Fruit fly (Drosophila melanogaster) whole organism, adult: ENCODE measurements around the gene santa-maria.

ENCODE experiments used
- CG11617 ChIP-seq: fragments of 200-800 bp; sonication (Bioruptor generic); optimal IDR thresholded peaks from 2 replicates; lab custom pipeline; 2017; ENCODE audit warnings: mild to moderate bottlenecking, missing biosample characterization, missing genetic modification reagents, missing genetic modification characterization
- CG12768 ChIP-seq: fragments of 200-800 bp; sonication (Bioruptor generic); optimal IDR thresholded peaks from 2 replicates; lab custom pipeline; 2017; ENCODE audit warnings: missing biosample characterization, missing genetic modification characterization, mild to moderate bottlenecking, moderate library complexity, missing genetic modification reagents
- CG14711 ChIP-seq: fragments of 200-800 bp; sonication (Bioruptor generic); optimal IDR thresholded peaks from 2 replicates; lab custom pipeline; 2018; ENCODE audit warnings: missing biosample characterization, mild to moderate bottlenecking, missing genetic modification characterization, moderate library complexity
- CG1620 ChIP-seq: fragments of 200-800 bp; sonication (Bioruptor generic); optimal IDR thresholded peaks from 2 replicates; lab custom pipeline; 2016; ENCODE audit warnings: missing biosample characterization, missing genetic modification characterization
- CG33017 ChIP-seq: fragments of 200-800 bp; sonication (Bioruptor generic); optimal IDR thresholded peaks from 2 replicates; lab custom pipeline; 2018; ENCODE audit warnings: missing biosample characterization, mild to moderate bottlenecking, missing genetic modification characterization, moderate library complexity
- CG5204 ChIP-seq: fragments of 200-800 bp; sonication (Bioruptor generic); optimal IDR thresholded peaks from 2 replicates; lab custom pipeline; 2016; ENCODE audit warnings: missing biosample characterization, missing genetic modification characterization
- CG7045 ChIP-seq: fragments of 200-800 bp; sonication (Bioruptor generic); optimal IDR thresholded peaks from 2 replicates; lab custom pipeline; 2017; ENCODE audit warnings: missing biosample characterization, mild to moderate bottlenecking, missing genetic modification characterization
- CG7101 ChIP-seq: fragments of 200-800 bp; sonication (Bioruptor generic); optimal IDR thresholded peaks from 2 replicates; lab custom pipeline; 2018; ENCODE audit warnings: missing biosample characterization, mild to moderate bottlenecking, missing genetic modification characterization, moderate library complexity
- Clk ChIP-seq: fragments of 200-800 bp; sonication (Bioruptor generic); optimal IDR thresholded peaks from 2 replicates; lab custom pipeline; 2017; ENCODE audit warnings: missing biosample characterization, missing genetic modification characterization
- Crg-1 ChIP-seq: fragments of 200-800 bp; sonication (Bioruptor generic); optimal IDR thresholded peaks from 2 replicates; lab custom pipeline; 2016; ENCODE audit warnings: missing biosample characterization, missing genetic modification characterization
- Hr96 ChIP-seq: fragments of 200-800 bp; sonication (Bioruptor generic); optimal IDR thresholded peaks from 2 replicates; lab custom pipeline; 2016; ENCODE audit warnings: missing biosample characterization, missing genetic modification characterization
- Mnt ChIP-seq: fragments of 200-800 bp; sonication (Bioruptor generic); optimal IDR thresholded peaks from 2 replicates; lab custom pipeline; 2016; ENCODE audit warnings: missing biosample characterization, mild to moderate bottlenecking, missing genetic modification characterization
- bab1 ChIP-seq: fragments of 200-800 bp; sonication (Bioruptor generic); optimal IDR thresholded peaks from 3 replicates; lab custom pipeline; 2019; ENCODE audit warnings: missing biosample characterization, mild to moderate bottlenecking, missing genetic modification characterization, moderate library complexity
- cic ChIP-seq: fragments of 200-800 bp; sonication (Bioruptor generic); optimal IDR thresholded peaks from 2 replicates; lab custom pipeline; 2017; ENCODE audit warnings: missing biosample characterization, mild to moderate bottlenecking, missing genetic modification characterization, moderate library complexity
- cnc ChIP-seq, 2 experiments: fragments of >200 bp; optimal IDR thresholded peaks; 2 replicates each; lab custom pipeline; 2017
- kay ChIP-seq: fragments of 200-800 bp; sonication (Bioruptor generic); peaks from one replicate; lab custom pipeline; 2016; ENCODE audit warnings: missing biosample characterization, missing genetic modification characterization, borderline replicate concordance
- ovo ChIP-seq: fragments of 200-800 bp; sonication (Bioruptor generic); optimal IDR thresholded peaks from 2 replicates; lab custom pipeline; 2016; ENCODE audit warnings: missing biosample characterization, missing genetic modification characterization
- pad ChIP-seq: fragments of 200-800 bp; sonication (Bioruptor generic); optimal IDR thresholded peaks from 3 replicates; lab custom pipeline; 2017; ENCODE audit warnings: missing biosample characterization, missing genetic modification characterization, mild to moderate bottlenecking, moderate library complexity, missing genetic modification reagents
- tj ChIP-seq: fragments of 200-800 bp; sonication (Bioruptor generic); optimal IDR thresholded peaks from 3 replicates; lab custom pipeline; 2017; ENCODE audit warnings: missing biosample characterization, mild to moderate bottlenecking, missing genetic modification characterization, moderate library complexity
- toe ChIP-seq: fragments of 200-800 bp; sonication (Bioruptor generic); optimal IDR thresholded peaks from 2 replicates; lab custom pipeline; 2016; ENCODE audit warnings: missing biosample characterization, missing genetic modification characterization

santa-maria gene

DNA sequence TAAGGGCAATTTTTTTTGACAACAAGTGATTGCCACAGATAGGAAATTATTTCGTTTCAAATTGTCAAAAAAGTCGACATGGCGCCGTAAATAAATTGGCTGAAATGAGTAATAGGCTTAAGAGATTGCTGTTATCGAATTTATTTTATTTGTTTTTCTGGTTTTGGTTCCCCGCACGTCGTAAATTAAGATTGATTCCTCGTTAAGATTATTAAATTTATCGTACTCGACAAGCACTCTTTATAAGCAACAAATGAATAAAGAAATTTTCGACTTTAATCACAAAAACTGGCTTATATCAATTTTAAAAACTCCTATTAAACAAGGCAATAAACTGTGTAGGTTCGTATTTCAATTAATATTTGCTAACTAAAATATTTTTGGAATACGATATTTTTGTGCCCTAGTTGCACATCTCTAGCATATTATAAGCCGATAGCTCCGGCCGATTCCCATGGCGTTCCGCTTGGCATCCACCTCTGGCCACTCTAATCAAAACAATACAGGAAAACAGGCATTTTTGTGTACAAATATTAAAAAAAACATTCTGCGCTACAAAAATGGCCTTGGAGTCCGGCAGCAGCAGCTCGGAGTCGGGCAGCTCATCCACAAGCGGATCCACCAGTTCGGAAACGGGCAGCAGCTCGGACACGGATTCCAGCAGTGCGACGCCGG, 39.0 kb downstream of the santa-maria start, which contains the start of gene chm:
Gene chm, plus strand, starts transcription at position 471 of the 675 bp plus-strand sequence.
- TF ChIP-seq tj: no peak
- no peak for TF ChIP-seq kay (GFP tag; lab: Kevin White, UChicago)
- TF ChIP-seq CG7045 (GFP tag; lab: Kevin White, UChicago): peak; percentile 15
- no peak for TF ChIP-seq cic (GFP tag; lab: Kevin White, UChicago)
- no peak for TF ChIP-seq CG14711 (tag; lab: Kevin White, UChicago)
- peak; percentile 57 for TF ChIP-seq bab1 (GFP tag; lab: Kevin White, UChicago)
- TF ChIP-seq toe (GFP tag; lab: Kevin White, UChicago): no peak
- no peak for TF ChIP-seq CG5204 (GFP tag; lab: Kevin White, UChicago)
- peak; percentile 2 for TF ChIP-seq CG33017 (tag; lab: Kevin White, UChicago)
- TF ChIP-seq ovo (GFP tag; lab: Kevin White, UChicago): no peak
- peak; percentile 4 for TF ChIP-seq Hr96 (GFP tag; lab: Kevin White, UChicago)
- no peak for TF ChIP-seq Crg-1 (GFP tag; lab: Kevin White, UChicago)
- TF ChIP-seq CG11617 (GFP tag; lab: Kevin White, UChicago): no peak
- peak; percentile 38 for TF ChIP-seq CG1620
- no peak for TF ChIP-seq Clk
- TF ChIP-seq CG12768: no peak
- peak; percentile 24 for TF ChIP-seq CG7101
- TF ChIP-seq Mnt (GFP tag; lab: Kevin White, UChicago): no peak
- no peak for TF ChIP-seq cnc (optimal IDR thresholded peaks at IDR 0.05; lab: Kevin White, UChicago)

- TF ChIP-seq CG7045 (GFP tag; lab: Kevin White, UChicago): no peak
- no peak for TF ChIP-seq CG11617 (GFP tag; lab: Kevin White, UChicago)
- no peak for TF ChIP-seq bab1 (GFP tag; lab: Kevin White, UChicago)
- no peak for TF ChIP-seq kay (GFP tag; lab: Kevin White, UChicago)
- no peak for TF ChIP-seq cic (GFP tag; lab: Kevin White, UChicago)
- TF ChIP-seq ovo (GFP tag; lab: Kevin White, UChicago): no peak
- no peak for TF ChIP-seq CG5204 (GFP tag; lab: Kevin White, UChicago)
- TF ChIP-seq Crg-1 (GFP tag; lab: Kevin White, UChicago): no peak
- TF ChIP-seq CG14711 (tag; lab: Kevin White, UChicago): no peak
Observed at dm6 chr2L:7410609-7411008, 40.4 kb downstream of the santa-maria start, which contains the start of gene CG15818. TSS of gene CG15818 (plus strand) at chr2L:7410909.

DNA sequence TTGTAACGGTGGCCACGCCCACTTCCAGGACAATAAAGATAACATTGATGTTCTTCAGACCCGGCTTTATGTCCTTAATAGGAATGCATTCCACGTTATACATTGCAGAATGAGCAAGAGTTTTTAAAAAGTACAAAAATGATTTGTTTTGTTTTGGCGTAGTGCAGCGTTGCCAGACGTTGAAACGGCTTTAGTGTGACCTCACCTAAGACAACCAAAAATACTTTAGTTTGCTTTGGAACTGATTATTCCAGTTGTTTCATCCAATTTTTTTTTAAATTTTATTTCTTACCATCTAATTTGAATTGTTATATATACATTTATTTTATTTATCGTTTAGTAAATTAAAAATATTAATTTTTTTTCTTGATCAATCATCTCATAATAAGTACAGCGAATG, 41.4 kb downstream of the santa-maria start, which contains the start of gene CG5181:
Gene CG5181, minus strand, starts transcription at position 208 of the 400 bp plus-strand sequence.
- TF ChIP-seq cnc (optimal IDR thresholded peaks at IDR 0.05; lab: Kevin White, UChicago): no peak
- TF ChIP-seq bab1 (GFP tag; lab: Kevin White, UChicago): no peak
- no peak for TF ChIP-seq CG11617 (GFP tag; lab: Kevin White, UChicago)
- TF ChIP-seq CG12768: no peak
- TF ChIP-seq pad (GFP tag; lab: Kevin White, UChicago): no peak
- no peak for TF ChIP-seq Mnt (GFP tag; lab: Kevin White, UChicago)
- TF ChIP-seq CG14711 (tag; lab: Kevin White, UChicago): no peak
- no peak for TF ChIP-seq CG7101
- TF ChIP-seq Crg-1 (GFP tag; lab: Kevin White, UChicago): no peak
- TF ChIP-seq tj: no peak
- no peak for TF ChIP-seq cic (GFP tag; lab: Kevin White, UChicago)

DNA sequence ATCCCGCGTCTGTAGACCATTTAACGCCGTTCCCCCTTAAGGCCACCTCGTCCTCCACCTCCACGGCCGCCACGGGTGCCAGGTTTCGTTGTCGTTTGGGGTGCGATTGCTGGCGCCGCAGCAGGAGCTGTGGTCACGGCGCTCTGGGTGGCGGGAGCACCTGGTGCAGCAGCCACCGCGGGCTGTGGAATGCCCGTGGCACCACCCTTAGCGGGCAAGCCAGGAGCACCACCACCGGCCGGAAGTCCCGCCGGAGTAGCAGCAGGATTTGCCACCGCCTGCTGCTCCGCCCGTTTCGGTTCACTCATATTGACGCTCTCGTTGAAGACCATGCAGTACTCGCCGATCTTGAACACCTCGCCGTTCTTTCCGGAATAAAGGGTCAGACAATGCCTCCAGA, 42.0 kb downstream of the santa-maria start:
- no peak for TF ChIP-seq Hr96 (GFP tag; lab: Kevin White, UChicago)
- TF ChIP-seq toe (GFP tag; lab: Kevin White, UChicago): no peak
- no peak for TF ChIP-seq CG12768
- TF ChIP-seq CG14711 (tag; lab: Kevin White, UChicago): no peak
- no peak for TF ChIP-seq Mnt (GFP tag; lab: Kevin White, UChicago)
- TF ChIP-seq bab1 (GFP tag; lab: Kevin White, UChicago): no peak
- TF ChIP-seq tj: no peak

DNA sequence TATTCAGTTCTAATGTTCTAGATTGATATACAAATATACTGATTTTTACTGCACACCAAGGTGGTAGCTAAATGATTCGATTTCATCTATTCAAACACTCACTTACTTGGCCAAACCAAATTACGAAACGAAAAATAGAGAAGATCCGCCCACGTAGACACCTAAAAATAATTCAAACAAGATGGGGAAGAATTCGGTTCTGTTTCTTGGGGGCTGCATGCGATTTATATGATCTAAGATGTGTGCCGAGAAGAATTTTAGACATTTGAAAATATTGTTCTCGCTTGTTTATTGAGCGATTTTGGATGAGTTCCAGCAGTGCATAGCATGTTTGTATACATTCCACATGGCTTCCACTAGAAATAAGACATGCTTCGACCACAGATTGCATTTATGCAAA, 43.4 kb downstream of the santa-maria start:
- TF ChIP-seq Crg-1 (GFP tag; lab: Kevin White, UChicago) (no peak), Clk (no peak), CG11617 (GFP tag; lab: Kevin White, UChicago) (no peak), CG12768 (no peak), CG1620 (no peak), cic (GFP tag; lab: Kevin White, UChicago) (no peak), kay (GFP tag; lab: Kevin White, UChicago) (no peak), CG7101 (no peak), CG7045 (GFP tag; lab: Kevin White, UChicago) (no peak), CG5204 (GFP tag; lab: Kevin White, UChicago) (no peak), CG33017 (tag; lab: Kevin White, UChicago) (no peak), cnc (optimal IDR thresholded peaks at IDR 0.05; lab: Kevin White, UChicago) (no peak), tj (no peak), ovo (GFP tag; lab: Kevin White, UChicago) (no peak), pad (GFP tag; lab: Kevin White, UChicago) (no peak), Mnt (GFP tag; lab: Kevin White, UChicago) (no peak), bab1 (GFP tag; lab: Kevin White, UChicago) (no peak), CG14711 (tag; lab: Kevin White, UChicago) (no peak), toe (GFP tag; lab: Kevin White, UChicago) (no peak), Hr96 (GFP tag; lab: Kevin White, UChicago) (no peak)

- TF ChIP-seq bab1 (GFP tag; lab: Kevin White, UChicago) (no peak), CG14711 (tag; lab: Kevin White, UChicago) (peak; percentile 64)
Observed at dm6 chr2L:7404923-7405322, 46.1 kb downstream of the santa-maria start, which contains the start of gene CG5177. TSS of gene CG5177 (plus strand) at chr2L:7405227.
